Fruit fly (Drosophila melanogaster): Measurements from ENCODE around the gene CG42537.

The CG42537 gene

dm6 chr3R:6395572-6396295 is 18.1 kb downstream of the CG42537 start:
- TF ChIP-seq kay (GFP tag; ENCODE audit: borderline replicate concordance) (peak; percentile 58), pad (GFP tag; optimal IDR thresholded peaks at IDR 0.05) (no peak), CG33017 (tag; optimal IDR thresholded peaks at IDR 0.05) (no peak), tj (GFP tag; optimal IDR thresholded peaks at IDR 0.05) (peak; percentile 12), bab1 (GFP tag; optimal IDR thresholded peaks at IDR 0.05) (peak; percentile 1), CG11617 (GFP tag; optimal IDR thresholded peaks at IDR 0.05) (no peak), CG7045 (GFP tag; optimal IDR thresholded peaks at IDR 0.05) (no peak)

dm6 chr3R:6396613-6397012 is 19.0 kb downstream of the CG42537 start:
- TF ChIP-seq CG7101 (tag; optimal IDR thresholded peaks at IDR 0.05) (no peak), CG1620 (GFP tag; optimal IDR thresholded peaks at IDR 0.05) (no peak), kay (GFP tag; ENCODE audit: borderline replicate concordance) (no peak), Clk (GFP tag; optimal IDR thresholded peaks at IDR 0.05) (no peak), CG5204 (GFP tag; optimal IDR thresholded peaks at IDR 0.05) (no peak), CG33017 (tag; optimal IDR thresholded peaks at IDR 0.05) (no peak), cnc (optimal IDR thresholded peaks at IDR 0.05) (no peak)

DNA sequence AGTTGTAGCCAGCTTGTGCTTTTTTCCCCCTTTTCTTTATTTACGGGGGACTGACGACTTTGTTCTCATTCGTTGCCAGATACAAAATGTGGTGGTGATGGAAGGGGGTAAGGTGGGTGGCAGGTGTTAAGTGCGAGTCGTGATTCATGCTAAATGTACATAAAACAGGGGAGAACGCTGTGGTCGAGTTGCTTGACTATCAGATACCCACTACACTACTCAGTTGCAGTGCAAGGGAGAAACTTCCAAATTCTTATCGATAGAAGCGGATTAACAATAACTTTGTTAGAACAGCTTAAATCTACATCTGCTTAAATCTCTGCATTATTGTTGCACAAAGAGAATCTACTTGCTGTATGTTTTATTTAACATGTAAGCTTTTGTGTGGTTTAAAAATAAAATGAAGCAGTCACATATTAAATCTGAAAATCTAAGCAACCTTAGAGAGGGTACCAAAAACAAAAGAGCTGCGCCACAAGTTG is 20.1 kb downstream of the CG42537 start:
- TF ChIP-seq tj (GFP tag; optimal IDR thresholded peaks at IDR 0.05) (peak; percentile 41), pad (GFP tag; optimal IDR thresholded peaks at IDR 0.05) (peak; percentile 26), Mnt (GFP tag; optimal IDR thresholded peaks at IDR 0.05) (no peak), CG1620 (GFP tag; optimal IDR thresholded peaks at IDR 0.05) (peak; percentile 2), kay (GFP tag; ENCODE audit: borderline replicate concordance) (peak; percentile 98), cnc (optimal IDR thresholded peaks at IDR 0.05) (no peak), Clk (GFP tag; optimal IDR thresholded peaks at IDR 0.05) (no peak), CG5204 (GFP tag; optimal IDR thresholded peaks at IDR 0.05) (peak; percentile 67), toe (GFP tag; optimal IDR thresholded peaks at IDR 0.05) (no peak), CG7045 (GFP tag; optimal IDR thresholded peaks at IDR 0.05) (peak; percentile 58), cic (GFP tag; optimal IDR thresholded peaks at IDR 0.05) (no peak), CG7101 (tag; optimal IDR thresholded peaks at IDR 0.05) (peak; percentile 63), CG14711 (tag; optimal IDR thresholded peaks at IDR 0.05) (peak; percentile 24), CG33017 (tag; optimal IDR thresholded peaks at IDR 0.05) (peak; percentile 31), Crg-1 (GFP tag; optimal IDR thresholded peaks at IDR 0.05) (no peak), Hr96 (GFP tag; optimal IDR thresholded peaks at IDR 0.05) (peak; percentile 32), ovo (GFP tag; optimal IDR thresholded peaks at IDR 0.05) (no peak), CG12768 (GFP tag; optimal IDR thresholded peaks at IDR 0.05) (peak; percentile 32), CG11617 (GFP tag; optimal IDR thresholded peaks at IDR 0.05) (peak; percentile 62), bab1 (GFP tag; optimal IDR thresholded peaks at IDR 0.05) (peak; percentile 10)

- no peak for TF ChIP-seq cnc (optimal IDR thresholded peaks at IDR 0.05)
- TF ChIP-seq tj (GFP tag; optimal IDR thresholded peaks at IDR 0.05): peak; percentile 6
- no peak for TF ChIP-seq CG11617 (GFP tag; optimal IDR thresholded peaks at IDR 0.05)
- TF ChIP-seq pad (GFP tag; optimal IDR thresholded peaks at IDR 0.05): no peak
- TF ChIP-seq CG5204 (GFP tag; optimal IDR thresholded peaks at IDR 0.05): no peak
- TF ChIP-seq Crg-1 (GFP tag; optimal IDR thresholded peaks at IDR 0.05): no peak
Measured at dm6 chr3R:6399289-6399688, 21.7 kb downstream of the CG42537 start.

DNA sequence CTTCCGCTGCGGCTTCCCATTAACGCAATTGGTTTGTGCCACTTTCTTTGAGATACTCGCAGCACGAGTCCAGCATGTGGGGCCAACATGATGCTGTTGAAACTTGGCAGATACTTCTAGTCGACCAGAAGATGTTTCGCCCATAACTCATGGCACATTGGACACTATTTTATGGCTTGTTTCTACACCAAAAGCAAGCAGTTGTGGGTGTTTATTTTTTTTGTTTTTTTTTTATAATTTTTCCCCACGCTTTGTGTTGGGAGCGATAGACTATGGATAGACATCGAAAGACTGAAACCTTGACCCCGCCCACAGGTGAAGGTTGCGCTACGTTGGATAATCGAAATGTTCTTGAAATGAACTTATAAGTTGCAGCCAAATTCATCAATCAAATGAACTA is 22.2 kb downstream of the CG42537 start:
- TF ChIP-seq Mnt (GFP tag; optimal IDR thresholded peaks at IDR 0.05) (no peak), pad (GFP tag; optimal IDR thresholded peaks at IDR 0.05) (no peak), ovo (GFP tag; optimal IDR thresholded peaks at IDR 0.05) (no peak), bab1 (GFP tag; optimal IDR thresholded peaks at IDR 0.05) (no peak), CG14711 (tag; optimal IDR thresholded peaks at IDR 0.05) (no peak), CG1620 (GFP tag; optimal IDR thresholded peaks at IDR 0.05) (no peak), CG11617 (GFP tag; optimal IDR thresholded peaks at IDR 0.05) (no peak), kay (GFP tag; ENCODE audit: borderline replicate concordance) (no peak), cnc (optimal IDR thresholded peaks at IDR 0.05) (no peak), tj (GFP tag; optimal IDR thresholded peaks at IDR 0.05) (no peak), CG5204 (GFP tag; optimal IDR thresholded peaks at IDR 0.05) (no peak)

- TF ChIP-seq toe (GFP tag; optimal IDR thresholded peaks at IDR 0.05): no peak
- TF ChIP-seq bab1 (GFP tag; optimal IDR thresholded peaks at IDR 0.05): no peak
- TF ChIP-seq Hr96 (GFP tag; optimal IDR thresholded peaks at IDR 0.05): no peak
- no peak for TF ChIP-seq CG1620 (GFP tag; optimal IDR thresholded peaks at IDR 0.05)
- no peak for TF ChIP-seq CG5204 (GFP tag; optimal IDR thresholded peaks at IDR 0.05)
- peak; percentile 90 for TF ChIP-seq tj (GFP tag; optimal IDR thresholded peaks at IDR 0.05)
- peak; percentile 48 for TF ChIP-seq cic (GFP tag; optimal IDR thresholded peaks at IDR 0.05)
- peak; percentile 19 for TF ChIP-seq Mnt (GFP tag; optimal IDR thresholded peaks at IDR 0.05)
- no peak for TF ChIP-seq cnc (optimal IDR thresholded peaks at IDR 0.05)
- TF ChIP-seq Crg-1 (GFP tag; optimal IDR thresholded peaks at IDR 0.05): no peak
- TF ChIP-seq CG11617 (GFP tag; optimal IDR thresholded peaks at IDR 0.05): no peak
- TF ChIP-seq CG33017 (tag; optimal IDR thresholded peaks at IDR 0.05): no peak
- no peak for TF ChIP-seq CG7101 (tag; optimal IDR thresholded peaks at IDR 0.05)
- TF ChIP-seq CG14711 (tag; optimal IDR thresholded peaks at IDR 0.05): peak; percentile 8
- TF ChIP-seq kay (GFP tag; ENCODE audit: borderline replicate concordance): peak; percentile 92
- no peak for TF ChIP-seq Clk (GFP tag; optimal IDR thresholded peaks at IDR 0.05)
- TF ChIP-seq ovo (GFP tag; optimal IDR thresholded peaks at IDR 0.05): peak; percentile 7
- no peak for TF ChIP-seq CG7045 (GFP tag; optimal IDR thresholded peaks at IDR 0.05)
- peak; percentile 10 for TF ChIP-seq CG12768 (GFP tag; optimal IDR thresholded peaks at IDR 0.05)
- no peak for TF ChIP-seq pad (GFP tag; optimal IDR thresholded peaks at IDR 0.05)
Measured at dm6 chr3R:6400710-6401521, 23.3 kb downstream of the CG42537 start.
